Fruit fly (Drosophila melanogaster): Measurements from ENCODE around the gene CG2258.

DNA sequence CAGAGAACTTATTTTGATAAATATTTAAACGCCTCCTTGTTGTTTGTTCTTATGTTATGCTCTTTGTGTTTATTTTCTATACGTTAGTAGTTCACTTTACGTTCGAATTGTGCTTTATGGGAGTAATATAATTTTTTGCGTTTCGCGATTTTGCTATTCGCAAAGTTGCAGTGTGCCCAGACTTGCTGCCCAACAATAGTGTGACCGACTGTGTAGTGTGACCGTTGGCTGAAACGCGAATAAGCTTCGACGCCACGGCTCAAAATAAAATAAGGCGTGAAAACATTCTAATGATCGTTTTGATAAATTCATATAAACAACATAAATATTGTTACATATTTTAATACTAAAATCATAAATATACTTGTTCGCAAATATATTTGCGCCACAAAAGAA, 40.2 kb upstream of the CG2258 start, which contains the start of gene Smox:
- no peak for TF ChIP-seq CG7101 (tag; optimal IDR thresholded peaks at IDR 0.05)
- TF ChIP-seq toe (GFP tag; optimal IDR thresholded peaks at IDR 0.05), result no peak
- no peak for TF ChIP-seq bab1 (GFP tag; optimal IDR thresholded peaks at IDR 0.05)
- TF ChIP-seq Clk (GFP tag; optimal IDR thresholded peaks at IDR 0.05), result no peak
- no peak for TF ChIP-seq Mnt (GFP tag; optimal IDR thresholded peaks at IDR 0.05)
- TF ChIP-seq CG1620 (GFP tag; optimal IDR thresholded peaks at IDR 0.05), result no peak
- no peak for TF ChIP-seq CG7045 (GFP tag; optimal IDR thresholded peaks at IDR 0.05)
- peak; percentile 22 for TF ChIP-seq CG14711 (tag; optimal IDR thresholded peaks at IDR 0.05)
- no peak for TF ChIP-seq tj (GFP tag; optimal IDR thresholded peaks at IDR 0.05)
- TF ChIP-seq Crg-1 (GFP tag; optimal IDR thresholded peaks at IDR 0.05), result no peak
- no peak for TF ChIP-seq CG5204 (GFP tag; optimal IDR thresholded peaks at IDR 0.05)
- no peak for TF ChIP-seq CG11617 (GFP tag; optimal IDR thresholded peaks at IDR 0.05)
- TF ChIP-seq kay (GFP tag; ENCODE audit: borderline replicate concordance), result no peak
